Fruit fly (Drosophila melanogaster): ENCODE measurements around the gene Pdp1.

Gene Pdp1

dm6 chr3L:7827841-7828501 is 39.2 kb downstream of the Pdp1 start (continued):
- TF ChIP-seq Med (GFP tag) (peak; percentile 78), Side (GFP tag; optimal IDR thresholded peaks at IDR 0.05) (no peak), salm (tag; optimal IDR thresholded peaks at IDR 0.05) (no peak), Hr3 (GFP tag; optimal IDR thresholded peaks at IDR 0.05) (no peak), Awh (GFP tag; IDR thresholded peaks at IDR 0.05) (no peak), CG4820 (GFP tag; optimal IDR thresholded peaks at IDR 0.05) (no peak), z (GFP tag; IDR thresholded peaks at IDR 0.05) (peak; percentile 84)

- TF ChIP-seq Drgx (GFP tag; IDR thresholded peaks at IDR 0.05) (peak; percentile 47; the same call in 1 of the 2 replicates), CG13287 (GFP tag; IDR thresholded peaks at IDR 0.05; ENCODE audit: partially characterized antibody) (no peak), Nf-YB (GFP tag; optimal IDR thresholded peaks at IDR 0.05) (no peak), CG9817 (tag; optimal IDR thresholded peaks at IDR 0.05) (no peak), Xbp1 (GFP tag; optimal IDR thresholded peaks at IDR 0.05) (no peak)
These were observed 40.4 kb downstream of the Pdp1 start for dm6 chr3L:7826727-7827126.

- peak; percentile 74 for TF ChIP-seq CG11504 (tag; optimal IDR thresholded peaks at IDR 0.05)
- peak; percentile 31 for TF ChIP-seq Med (GFP tag)
- no peak for TF ChIP-seq Ada2b (GFP tag; IDR thresholded peaks at IDR 0.05)
These were observed 41.0 kb downstream of the Pdp1 start for dm6 chr3L:7826187-7826586.

- TF ChIP-seq chinmo (GFP tag; IDR thresholded peaks at IDR 0.05; ENCODE audit: partially characterized antibody), result 0 out of 4 replicates have a peak, but pooled peaks have one; percentile 18
- TF ChIP-seq Pdp1 (GFP tag; optimal IDR thresholded peaks at IDR 0.05), result peak in 1 of 2 experiments; percentile 90
- TF ChIP-seq disco-r (GFP tag; optimal IDR thresholded peaks at IDR 0.05), result no peak
- TF ChIP-seq kni (GFP tag; optimal IDR thresholded peaks at IDR 0.05), result no peak
- peak; percentile 76 for TF ChIP-seq Ets65A (GFP tag)
- no peak for TF ChIP-seq sens-2 (GFP tag; IDR thresholded peaks at IDR 0.05)
- TF ChIP-seq CG9215 (GFP tag; IDR thresholded peaks at IDR 0.05), result no peak
These were observed 44.0 kb downstream of the Pdp1 start for dm6 chr3L:7823198-7823597.

dm6 chr3L:7821615-7822574 is 45.3 kb downstream of the Pdp1 start:
- TF ChIP-seq CG9215 (GFP tag; IDR thresholded peaks at IDR 0.05) (no peak), luna (GFP tag; optimal IDR thresholded peaks at IDR 0.05) (no peak), lbe (GFP tag; optimal IDR thresholded peaks at IDR 0.05) (no peak), maf-S (GFP tag; optimal IDR thresholded peaks at IDR 0.05) (no peak), pum (GFP tag; optimal IDR thresholded peaks at IDR 0.05) (no peak), CG3838 (GFP tag; optimal IDR thresholded peaks at IDR 0.05) (no peak), ewg (GFP tag; optimal IDR thresholded peaks at IDR 0.05) (peak; percentile 44), Blimp-1 (GFP tag; optimal IDR thresholded peaks at IDR 0.05) (peak; percentile 81), CG9727 (GFP tag; optimal IDR thresholded peaks at IDR 0.05) (no peak), Trl (optimal IDR thresholded peaks at IDR 0.05) (peak; percentile 9 to 17), Trl (GFP tag; optimal IDR thresholded peaks at IDR 0.05) (no peak), Bteb2 (GFP tag; optimal IDR thresholded peaks at IDR 0.05) (no peak), CG17802 (tag; optimal IDR thresholded peaks at IDR 0.05) (no peak), Pdp1 (GFP tag; optimal IDR thresholded peaks at IDR 0.05) (peak in 1 of 2 experiments; percentile 94), CG4360 (GFP tag; IDR thresholded peaks at IDR 0.05) (peak; percentile 87), pb (GFP tag; optimal IDR thresholded peaks at IDR 0.05) (no peak), kni (GFP tag; optimal IDR thresholded peaks at IDR 0.05) (peak; percentile 44), br (optimal IDR thresholded peaks at IDR 0.05) (no peak), toy (GFP tag; IDR thresholded peaks at IDR 0.05) (no peak), Atf3 (GFP tag; optimal IDR thresholded peaks at IDR 0.05) (no peak), CG3281 (GFP tag; optimal IDR thresholded peaks at IDR 0.05) (no peak)
